Fruit fly (Drosophila melanogaster): Measurements from ENCODE around the gene NSD.

Gene NSD

dm6 chr3R:27937752-27938694 is at the start of gene NSD, which contains the start of gene BOD1 (continued):
- TF ChIP-seq crol (GFP tag; IDR thresholded peaks at IDR 0.05) (peak; percentile 8; the same call in 1 of the 2 replicates), Pdp1 (GFP tag; optimal IDR thresholded peaks at IDR 0.05) (peak; percentile 14 to 40), da (GFP tag; optimal IDR thresholded peaks at IDR 0.05) (no peak), CG30403 (GFP tag; optimal IDR thresholded peaks at IDR 0.05) (peak; percentile 61), Tbp (GFP tag; optimal IDR thresholded peaks at IDR 0.05) (no peak), Dad (GFP tag; optimal IDR thresholded peaks at IDR 0.05) (no peak), Blimp-1 (GFP tag; optimal IDR thresholded peaks at IDR 0.05) (no peak), CG11456 (GFP tag; IDR thresholded peaks at IDR 0.05) (peak; percentile 86), esg (GFP tag; conservative IDR thresholded peaks at IDR 0.05) (peak; percentile 54), wek (GFP tag; optimal IDR thresholded peaks at IDR 0.05) (no peak), hbn (GFP tag; IDR thresholded peaks at IDR 0.05; ENCODE audit: partially characterized antibody) (peak; percentile 86), CG7928 (GFP tag; optimal IDR thresholded peaks at IDR 0.05) (peak; percentile 1), CG12769 (tag; optimal IDR thresholded peaks at IDR 0.05) (no peak), rib (GFP tag; IDR thresholded peaks at IDR 0.05) (no peak), sna (GFP tag; IDR thresholded peaks at IDR 0.05; ENCODE audit: partially characterized antibody) (peak; percentile 86), CG9876 (GFP tag; optimal IDR thresholded peaks at IDR 0.05) (peak; percentile 2), Sox102F (GFP tag; optimal IDR thresholded peaks at IDR 0.05) (peak; percentile 40), sima (GFP tag; optimal IDR thresholded peaks at IDR 0.05) (no peak), Ssrp (tag; optimal IDR thresholded peaks at IDR 0.05) (peak; percentile 46), toy (GFP tag; IDR thresholded peaks at IDR 0.05) (no peak), ara (GFP tag; IDR thresholded peaks at IDR 0.05) (peak; percentile 49), CG1529 (GFP tag; optimal IDR thresholded peaks at IDR 0.05) (no peak), Dll (GFP tag; IDR thresholded peaks at IDR 0.05; ENCODE audit: partially characterized antibody) (peak; percentile 76), CG2678 (tag; optimal IDR thresholded peaks at IDR 0.05) (peak; percentile 55), Elba2 (GFP tag; optimal IDR thresholded peaks at IDR 0.05) (no peak), sc (optimal IDR thresholded peaks at IDR 0.05) (no peak), sc (GFP tag; optimal IDR thresholded peaks at IDR 0.05) (no peak), danr (GFP tag; IDR thresholded peaks at IDR 0.05) (peak; percentile 24; the same call in 1 of the 2 replicates), Sin3A (optimal IDR thresholded peaks at IDR 0.05) (peak; percentile 5), cad (GFP tag; optimal IDR thresholded peaks at IDR 0.05) (no peak), CG17328 (GFP tag; IDR thresholded peaks at IDR 0.05) (peak; percentile 50; the same call in 1 of the 2 replicates), CG17912 (GFP tag; optimal IDR thresholded peaks at IDR 0.05) (no peak), cato (GFP tag; optimal IDR thresholded peaks at IDR 0.05; ENCODE audit: borderline replicate concordance) (no peak), cg (GFP tag; optimal IDR thresholded peaks at IDR 0.05) (no peak), Xrp1 (GFP tag; IDR thresholded peaks at IDR 0.05) (peak; percentile 72), dati (GFP tag; IDR thresholded peaks at IDR 0.05) (no peak), emc (GFP tag; optimal IDR thresholded peaks at IDR 0.05) (no peak), Dek (tag; optimal IDR thresholded peaks at IDR 0.05) (peak; percentile 39), HLH3B (GFP tag; IDR thresholded peaks at IDR 0.05) (peak; percentile 52; the same call in 1 of the 2 replicates), bab2 (GFP tag; optimal IDR thresholded peaks at IDR 0.05) (no peak), CG10321 (GFP tag; IDR thresholded peaks at IDR 0.05) (no peak), Hr39 (optimal IDR thresholded peaks at IDR 0.05) (no peak), HLH4C (GFP tag; IDR thresholded peaks at IDR 0.05; ENCODE audit: partially characterized antibody) (peak; percentile 90), ash1 (GFP tag; optimal IDR thresholded peaks at IDR 0.05) (no peak), fu2 (GFP tag; optimal IDR thresholded peaks at IDR 0.05) (no peak), CG18599 (GFP tag; optimal IDR thresholded peaks at IDR 0.05) (peak; percentile 49), tna (GFP tag; IDR thresholded peaks at IDR 0.05; ENCODE audit: partially characterized antibody) (peak; percentile 92), CG8478 (optimal IDR thresholded peaks at IDR 0.05) (no peak), CG12236 (GFP tag; optimal IDR thresholded peaks at IDR 0.05) (no peak), CkIIα-i1 (GFP tag; IDR thresholded peaks at IDR 0.05) (no peak)
